Worm (Caenorhabditis elegans): Measurements from ENCODE around the gene ugt-53.

The ugt-53 gene

ce11 chrV:2883097-2883496, 34.0 kb downstream of the ugt-53 start:
- TF ChIP-seq efl-3 (GFP tag; optimal IDR thresholded peaks at IDR 0.05) (no peak), ceh-63 (GFP tag; optimal IDR thresholded peaks at IDR 0.05) (no peak), egl-27 (tag; optimal IDR thresholded peaks at IDR 0.05) (no peak), nhr-11 (tag; optimal IDR thresholded peaks at IDR 0.05) (no peak), rnt-1 (tag; optimal IDR thresholded peaks at IDR 0.05) (no peak), ama-1 (optimal IDR thresholded peaks at IDR 0.05) (no peak), nhr-20 (tag; optimal IDR thresholded peaks at IDR 0.05) (no peak), fos-1 (tag; optimal IDR thresholded peaks at IDR 0.05) (no peak), nhr-85 (tag) (no peak), aly-2 (tag; optimal IDR thresholded peaks at IDR 0.05) (no peak)

DNA sequence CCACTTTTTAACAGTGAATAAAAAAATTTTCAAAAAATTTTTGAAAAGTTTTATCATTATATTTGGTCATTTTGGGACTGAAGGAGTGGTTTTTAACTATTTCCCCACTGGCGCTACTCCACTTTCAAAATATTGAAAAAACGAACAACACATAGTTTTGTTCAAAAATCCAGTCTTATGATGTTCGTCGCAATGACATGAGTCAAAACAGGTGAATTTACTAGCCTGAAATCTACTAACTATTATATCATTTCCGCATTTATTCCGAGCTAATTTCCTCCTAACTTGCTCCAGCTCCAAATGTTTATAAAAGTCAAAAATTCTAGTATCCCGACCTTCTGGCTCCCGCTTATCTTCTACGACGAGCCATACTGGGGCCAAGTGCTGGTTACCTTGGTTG, 35.3 kb downstream of the ugt-53 start, which contains the start of gene sre-24:
TSS of gene sre-24 (plus strand) at position 301 of the 400 bp plus-strand sequence.
- TF ChIP-seq aha-1 (tag; optimal IDR thresholded peaks at IDR 0.05) (no peak), elt-2 (tag; optimal IDR thresholded peaks at IDR 0.05) (no peak), nhr-76 (tag; optimal IDR thresholded peaks at IDR 0.05) (no peak), nhr-12 (tag; optimal IDR thresholded peaks at IDR 0.05) (no peak), mef-2 (tag; optimal IDR thresholded peaks at IDR 0.05) (no peak), pag-3 (tag; optimal IDR thresholded peaks at IDR 0.05; ENCODE audit: borderline replicate concordance, insufficient read depth) (no peak), jun-1 (tag; optimal IDR thresholded peaks at IDR 0.05) (no peak), pax-3 (tag; optimal IDR thresholded peaks at IDR 0.05) (no peak), C34B4.2 (tag; optimal IDR thresholded peaks at IDR 0.05) (no peak), ceh-90 (tag; optimal IDR thresholded peaks at IDR 0.05) (no peak), nhr-47 (tag; optimal IDR thresholded peaks at IDR 0.05) (no peak), vab-15 (tag; optimal IDR thresholded peaks at IDR 0.05) (no peak), hpl-2 (GFP tag; optimal IDR thresholded peaks at IDR 0.05) (no peak), ces-1 (GFP tag; optimal IDR thresholded peaks at IDR 0.05) (no peak), zag-1 (tag; optimal IDR thresholded peaks at IDR 0.05) (no peak), elt-3 (tag; optimal IDR thresholded peaks at IDR 0.05) (no peak), mdl-1 (tag; optimal IDR thresholded peaks at IDR 0.05) (no peak), alr-1 (tag; optimal IDR thresholded peaks at IDR 0.05; ENCODE audit: borderline replicate concordance) (no peak), ets-5 (GFP tag; IDR thresholded peaks at IDR 0.05) (no peak), nhr-28 (tag; optimal IDR thresholded peaks at IDR 0.05) (no peak)

DNA sequence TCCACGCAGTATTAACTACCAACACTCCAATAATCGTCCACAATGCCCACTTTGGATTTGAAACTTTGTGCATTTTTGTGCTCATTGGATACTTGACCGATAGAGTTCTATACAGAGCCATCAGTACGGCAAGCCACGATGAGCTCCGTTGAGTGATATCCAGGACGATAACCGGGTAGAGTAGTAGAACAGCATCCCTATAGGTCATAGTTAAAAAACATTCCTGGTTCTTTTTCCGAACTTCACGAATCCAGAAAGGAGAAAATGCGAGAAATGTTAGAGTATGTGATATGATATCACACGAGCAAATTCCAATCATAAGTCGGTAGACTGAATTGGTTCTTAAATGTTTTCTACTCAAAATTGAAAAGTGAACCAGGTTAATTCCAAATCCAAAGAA, 39.1 kb downstream of the ugt-53 start:
- TF ChIP-seq ceh-82 (tag; optimal IDR thresholded peaks at IDR 0.05) (no peak), pax-3 (tag; optimal IDR thresholded peaks at IDR 0.05) (no peak), tlp-1 (tag; optimal IDR thresholded peaks at IDR 0.05) (no peak), pag-3 (tag; optimal IDR thresholded peaks at IDR 0.05; ENCODE audit: borderline replicate concordance, insufficient read depth) (no peak), ceh-63 (GFP tag; optimal IDR thresholded peaks at IDR 0.05) (no peak), unc-30 (tag; optimal IDR thresholded peaks at IDR 0.05) (no peak), dpl-1 (GFP tag; optimal IDR thresholded peaks at IDR 0.05) (no peak), elt-3 (tag; optimal IDR thresholded peaks at IDR 0.05) (no peak), ces-1 (GFP tag; optimal IDR thresholded peaks at IDR 0.05) (no peak), Y116A8C.19 (tag; optimal IDR thresholded peaks at IDR 0.05; ENCODE audit: borderline replicate concordance) (no peak), sup-37 (GFP tag; optimal IDR thresholded peaks at IDR 0.05) (no peak), lin-13 (GFP tag; optimal IDR thresholded peaks at IDR 0.05) (no peak), sptf-1 (tag; optimal IDR thresholded peaks at IDR 0.05) (no peak), hpl-2 (GFP tag; optimal IDR thresholded peaks at IDR 0.05) (no peak)

DNA sequence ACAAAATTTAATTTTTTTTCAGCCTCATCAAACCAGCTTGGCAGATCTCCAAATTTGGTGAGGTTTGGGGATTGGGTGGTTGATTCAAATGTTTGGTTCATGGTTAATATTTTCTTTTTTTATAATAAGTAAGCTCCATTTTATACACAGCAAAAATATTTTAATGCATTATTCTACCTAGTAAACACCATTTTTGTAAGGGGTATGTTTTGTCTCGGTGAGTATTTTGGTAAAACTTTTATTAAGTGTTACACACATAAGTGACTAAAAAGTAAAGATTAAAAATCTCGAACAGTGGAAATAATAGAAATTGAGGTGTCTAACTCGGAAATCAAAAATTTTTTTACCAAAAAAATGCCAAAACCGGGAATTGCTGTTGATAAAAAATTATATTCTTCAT, 39.5 kb downstream of the ugt-53 start, which contains the start of gene srw-4:
TSS of gene srw-4 (minus strand) at position 101 of the 400 bp plus-strand sequence.
- TF ChIP-seq lsy-2 (tag; optimal IDR thresholded peaks at IDR 0.05) = no peak
- TF ChIP-seq ztf-11 (tag; optimal IDR thresholded peaks at IDR 0.05) = no peak
- TF ChIP-seq dsc-1 (tag; optimal IDR thresholded peaks at IDR 0.05) = no peak
